Fruit fly (Drosophila melanogaster) whole organism, adult: Measurements from ENCODE around the gene CG17267.

Experiments used
- CG11617 ChIP-seq: fragments of 200-800 bp; sonication (Bioruptor generic); optimal IDR thresholded peaks from 2 replicates; lab custom pipeline; 2017; ENCODE audit warnings: mild to moderate bottlenecking, missing biosample characterization, missing genetic modification reagents, missing genetic modification characterization
- CG12768 ChIP-seq: fragments of 200-800 bp; sonication (Bioruptor generic); optimal IDR thresholded peaks from 2 replicates; lab custom pipeline; 2017; ENCODE audit warnings: missing biosample characterization, missing genetic modification characterization, mild to moderate bottlenecking, moderate library complexity, missing genetic modification reagents
- CG14711 ChIP-seq: fragments of 200-800 bp; sonication (Bioruptor generic); optimal IDR thresholded peaks from 2 replicates; lab custom pipeline; 2018; ENCODE audit warnings: missing biosample characterization, mild to moderate bottlenecking, missing genetic modification characterization, moderate library complexity
- CG1620 ChIP-seq: fragments of 200-800 bp; sonication (Bioruptor generic); optimal IDR thresholded peaks from 2 replicates; lab custom pipeline; 2016; ENCODE audit warnings: missing biosample characterization, missing genetic modification characterization
- CG33017 ChIP-seq: fragments of 200-800 bp; sonication (Bioruptor generic); optimal IDR thresholded peaks from 2 replicates; lab custom pipeline; 2018; ENCODE audit warnings: missing biosample characterization, mild to moderate bottlenecking, missing genetic modification characterization, moderate library complexity
- CG5204 ChIP-seq: fragments of 200-800 bp; sonication (Bioruptor generic); optimal IDR thresholded peaks from 2 replicates; lab custom pipeline; 2016; ENCODE audit warnings: missing biosample characterization, missing genetic modification characterization
- CG7045 ChIP-seq: fragments of 200-800 bp; sonication (Bioruptor generic); optimal IDR thresholded peaks from 2 replicates; lab custom pipeline; 2017; ENCODE audit warnings: missing biosample characterization, mild to moderate bottlenecking, missing genetic modification characterization
- CG7101 ChIP-seq: fragments of 200-800 bp; sonication (Bioruptor generic); optimal IDR thresholded peaks from 2 replicates; lab custom pipeline; 2018; ENCODE audit warnings: missing biosample characterization, mild to moderate bottlenecking, missing genetic modification characterization, moderate library complexity
- Clk ChIP-seq: fragments of 200-800 bp; sonication (Bioruptor generic); optimal IDR thresholded peaks from 2 replicates; lab custom pipeline; 2017; ENCODE audit warnings: missing biosample characterization, missing genetic modification characterization
- Crg-1 ChIP-seq: fragments of 200-800 bp; sonication (Bioruptor generic); optimal IDR thresholded peaks from 2 replicates; lab custom pipeline; 2016; ENCODE audit warnings: missing biosample characterization, missing genetic modification characterization
- Hr96 ChIP-seq: fragments of 200-800 bp; sonication (Bioruptor generic); optimal IDR thresholded peaks from 2 replicates; lab custom pipeline; 2016; ENCODE audit warnings: missing biosample characterization, missing genetic modification characterization
- Mnt ChIP-seq: fragments of 200-800 bp; sonication (Bioruptor generic); optimal IDR thresholded peaks from 2 replicates; lab custom pipeline; 2016; ENCODE audit warnings: missing biosample characterization, mild to moderate bottlenecking, missing genetic modification characterization
- bab1 ChIP-seq: fragments of 200-800 bp; sonication (Bioruptor generic); optimal IDR thresholded peaks from 3 replicates; lab custom pipeline; 2019; ENCODE audit warnings: missing biosample characterization, mild to moderate bottlenecking, missing genetic modification characterization, moderate library complexity
- cic ChIP-seq: fragments of 200-800 bp; sonication (Bioruptor generic); optimal IDR thresholded peaks from 2 replicates; lab custom pipeline; 2017; ENCODE audit warnings: missing biosample characterization, mild to moderate bottlenecking, missing genetic modification characterization, moderate library complexity
- cnc ChIP-seq, 2 experiments: fragments of >200 bp; optimal IDR thresholded peaks; 2 replicates each; lab custom pipeline; 2017
- kay ChIP-seq: fragments of 200-800 bp; sonication (Bioruptor generic); peaks from one replicate; lab custom pipeline; 2016; ENCODE audit warnings: missing biosample characterization, missing genetic modification characterization, borderline replicate concordance
- ovo ChIP-seq: fragments of 200-800 bp; sonication (Bioruptor generic); optimal IDR thresholded peaks from 2 replicates; lab custom pipeline; 2016; ENCODE audit warnings: missing biosample characterization, missing genetic modification characterization
- pad ChIP-seq: fragments of 200-800 bp; sonication (Bioruptor generic); optimal IDR thresholded peaks from 3 replicates; lab custom pipeline; 2017; ENCODE audit warnings: missing biosample characterization, missing genetic modification characterization, mild to moderate bottlenecking, moderate library complexity, missing genetic modification reagents
- tj ChIP-seq: fragments of 200-800 bp; sonication (Bioruptor generic); optimal IDR thresholded peaks from 3 replicates; lab custom pipeline; 2017; ENCODE audit warnings: missing biosample characterization, mild to moderate bottlenecking, missing genetic modification characterization, moderate library complexity
- toe ChIP-seq: fragments of 200-800 bp; sonication (Bioruptor generic); optimal IDR thresholded peaks from 2 replicates; lab custom pipeline; 2016; ENCODE audit warnings: missing biosample characterization, missing genetic modification characterization

CG17267 gene

DNA sequence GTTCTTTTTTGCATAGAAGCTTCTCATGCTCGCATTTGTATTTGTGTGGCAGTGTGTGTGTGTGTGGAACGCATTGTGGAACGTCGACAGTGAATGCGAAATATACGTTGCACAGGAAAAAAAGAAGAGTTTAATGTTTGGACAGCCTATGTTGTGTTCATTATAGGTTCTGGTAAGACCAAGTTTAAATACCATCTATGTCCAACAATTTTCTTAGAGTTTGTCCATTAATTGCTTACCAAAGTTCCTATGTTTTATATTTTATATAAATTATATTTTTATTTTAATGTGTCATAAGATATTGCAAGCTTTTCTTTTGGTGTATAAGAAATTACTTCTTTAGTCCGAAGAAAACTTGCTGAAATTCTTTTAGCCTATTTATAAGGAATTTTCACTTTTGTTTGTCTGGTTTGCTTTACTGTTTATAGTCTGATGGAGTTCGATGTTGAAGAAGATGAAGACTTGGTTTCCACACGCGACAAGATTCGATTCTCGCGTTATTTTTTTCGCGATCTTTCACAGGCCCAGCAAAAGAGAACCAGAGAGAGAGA lies 43.3 kb upstream of the CG17267 start:
- TF ChIP-seq CG11617 (GFP tag; lab: Kevin White, UChicago): peak; percentile 52
- no peak for TF ChIP-seq CG5204 (GFP tag; lab: Kevin White, UChicago)
- TF ChIP-seq bab1: no peak
- TF ChIP-seq Mnt (GFP tag; lab: Kevin White, UChicago): no peak
- peak; percentile 71 for TF ChIP-seq CG7045 (GFP tag; lab: Kevin White, UChicago)
- peak; percentile 76 for TF ChIP-seq CG33017 (tag; lab: Kevin White, UChicago)
- peak; percentile 37 for TF ChIP-seq CG12768 (GFP tag; lab: Kevin White, UChicago)
- peak; percentile 24 for TF ChIP-seq pad (GFP tag; lab: Kevin White, UChicago)
- peak; percentile 76 for TF ChIP-seq CG7101 (tag; lab: Kevin White, UChicago)
- no peak for TF ChIP-seq CG1620 (GFP tag; lab: Kevin White, UChicago)
- TF ChIP-seq tj (GFP tag; lab: Kevin White, UChicago): no peak
- peak; percentile 64 for TF ChIP-seq CG14711
- no peak for TF ChIP-seq toe (GFP tag; lab: Kevin White, UChicago)

DNA sequence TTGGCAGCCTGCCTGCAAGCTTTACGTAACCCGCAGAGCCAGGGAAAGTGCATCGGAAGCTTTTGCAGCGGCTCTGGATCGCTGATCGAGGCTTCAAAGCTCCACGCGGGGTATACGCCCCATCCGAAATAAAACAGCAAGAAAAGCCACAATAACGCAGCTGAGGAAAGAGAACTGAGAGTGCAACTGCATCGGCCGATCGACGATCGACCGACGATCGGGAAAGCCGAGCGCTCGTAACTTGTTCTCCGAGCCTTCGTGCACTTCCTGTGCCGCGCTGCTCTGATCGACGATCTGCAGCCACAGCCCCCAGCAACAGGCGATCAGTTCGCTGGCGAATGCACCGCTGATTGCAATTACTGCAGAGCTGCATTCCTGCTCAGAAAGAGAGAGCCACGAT lies 41.1 kb upstream of the CG17267 start:
- TF ChIP-seq cnc (optimal IDR thresholded peaks at IDR 0.05; lab: Kevin White, UChicago) (no peak), CG7101 (tag; lab: Kevin White, UChicago) (peak; percentile 32), CG11617 (GFP tag; lab: Kevin White, UChicago) (peak; percentile 36), Clk (GFP tag; lab: Kevin White, UChicago) (peak; percentile 49), bab1 (peak; percentile 48), CG14711 (no peak), pad (GFP tag; lab: Kevin White, UChicago) (no peak), toe (GFP tag; lab: Kevin White, UChicago) (peak; percentile 18), CG1620 (GFP tag; lab: Kevin White, UChicago) (peak; percentile 29), ovo (peak; percentile 44), tj (GFP tag; lab: Kevin White, UChicago) (peak; percentile 55), kay (GFP tag; lab: Kevin White, UChicago) (peak; percentile 96), cic (GFP tag; lab: Kevin White, UChicago) (peak; percentile 80), Mnt (GFP tag; lab: Kevin White, UChicago) (peak; percentile 16), CG7045 (GFP tag; lab: Kevin White, UChicago) (no peak), CG5204 (GFP tag; lab: Kevin White, UChicago) (no peak), CG33017 (tag; lab: Kevin White, UChicago) (peak; percentile 65), Hr96 (GFP tag; lab: Kevin White, UChicago) (peak; percentile 18), Crg-1 (no peak), CG12768 (GFP tag; lab: Kevin White, UChicago) (peak; percentile 67)

DNA sequence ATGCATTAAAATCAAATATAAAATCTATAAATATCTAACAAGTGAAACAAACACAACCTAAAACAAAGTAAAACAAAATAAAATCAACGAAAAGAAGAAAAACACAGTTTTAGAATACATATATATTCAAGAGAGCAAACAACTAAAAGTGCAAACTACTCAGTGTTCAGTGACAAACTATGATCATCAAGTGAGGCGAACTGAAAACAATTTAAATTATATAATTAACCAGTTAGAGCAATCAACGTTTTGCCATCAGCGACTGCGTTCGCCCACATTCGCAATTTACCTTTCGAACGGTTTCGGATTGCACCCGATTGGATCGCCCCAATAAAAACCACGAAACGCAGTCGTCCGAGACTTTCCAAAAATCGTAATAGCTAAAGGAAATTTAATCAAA lies 40.6 kb upstream of the CG17267 start:
- TF ChIP-seq kay (GFP tag; lab: Kevin White, UChicago) (peak; percentile 91), CG5204 (GFP tag; lab: Kevin White, UChicago) (no peak)

DNA sequence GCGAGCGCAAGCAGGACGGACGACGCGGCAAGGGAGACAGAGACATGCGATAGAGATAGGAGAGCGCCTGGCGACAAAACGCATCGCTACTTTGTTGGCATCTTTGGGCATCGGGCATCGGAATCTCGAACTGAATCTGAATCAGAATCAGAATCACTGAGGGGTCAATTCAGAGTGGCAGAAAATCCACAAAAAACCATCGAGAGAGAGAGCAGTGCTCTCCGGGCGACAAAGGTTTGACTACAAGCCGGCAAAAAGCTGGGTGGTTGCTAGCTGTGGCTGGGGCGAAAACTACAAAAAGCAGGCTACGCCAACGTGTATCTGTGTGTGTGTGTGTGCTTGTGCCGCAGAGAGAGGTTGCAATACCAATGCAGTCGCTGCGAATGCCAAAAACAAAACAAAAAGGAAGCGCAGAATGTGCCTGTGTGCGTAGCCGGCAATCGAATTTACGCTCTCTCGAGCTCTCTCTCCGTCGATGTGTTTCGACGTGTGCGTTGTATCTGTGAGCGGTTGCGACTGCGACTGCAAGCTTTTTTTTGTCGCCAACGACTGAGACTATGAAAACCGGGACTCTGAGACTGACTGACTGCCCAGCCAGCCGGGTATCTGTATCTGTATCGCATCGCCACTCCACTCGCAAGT lies 39.5 kb upstream of the CG17267 start:
- TF ChIP-seq Crg-1 (peak; percentile 46), CG14711 (peak; percentile 77), pad (GFP tag; lab: Kevin White, UChicago) (peak; percentile 79), Hr96 (GFP tag; lab: Kevin White, UChicago) (peak; percentile 91), CG1620 (GFP tag; lab: Kevin White, UChicago) (peak; percentile 31), CG7101 (tag; lab: Kevin White, UChicago) (peak; percentile 82), Mnt (GFP tag; lab: Kevin White, UChicago) (peak; percentile 93), CG7045 (GFP tag; lab: Kevin White, UChicago) (peak; percentile 95), CG5204 (GFP tag; lab: Kevin White, UChicago) (peak; percentile 77), toe (GFP tag; lab: Kevin White, UChicago) (peak; percentile 96), cic (GFP tag; lab: Kevin White, UChicago) (peak; percentile 100), CG12768 (GFP tag; lab: Kevin White, UChicago) (peak; percentile 99), Clk (GFP tag; lab: Kevin White, UChicago) (peak; percentile 99), ovo (peak; percentile 99), cnc (optimal IDR thresholded peaks at IDR 0.05; lab: Kevin White, UChicago) (no peak), tj (GFP tag; lab: Kevin White, UChicago) (peak; percentile 94), CG33017 (tag; lab: Kevin White, UChicago) (peak; percentile 96), bab1 (peak; percentile 100), CG11617 (GFP tag; lab: Kevin White, UChicago) (peak; percentile 98), kay (GFP tag; lab: Kevin White, UChicago) (peak; percentile 100)

DNA sequence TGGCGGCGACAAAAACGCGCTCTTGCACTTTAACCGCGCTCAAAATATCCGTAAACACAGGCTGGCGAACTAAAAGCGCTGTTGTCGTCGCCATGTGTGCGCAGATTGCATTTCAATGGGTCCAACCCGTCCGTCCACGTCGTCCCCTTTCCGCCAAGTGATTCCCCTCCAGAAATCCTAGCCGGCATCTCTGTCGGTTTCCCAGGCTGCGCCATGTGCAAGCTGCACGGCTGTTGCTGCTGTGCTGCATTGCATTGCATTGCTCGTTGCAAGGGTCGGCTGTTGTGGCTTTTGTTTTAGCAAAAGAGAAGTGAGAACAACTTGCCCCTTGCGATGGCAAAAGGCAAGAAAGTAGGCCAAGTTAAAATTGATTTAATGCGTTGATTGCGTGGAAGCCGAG lies 35.2 kb upstream of the CG17267 start:
- TF ChIP-seq tj (GFP tag; lab: Kevin White, UChicago) (no peak), CG7101 (tag; lab: Kevin White, UChicago) (no peak), Clk (GFP tag; lab: Kevin White, UChicago) (no peak), CG5204 (GFP tag; lab: Kevin White, UChicago) (no peak), CG7045 (GFP tag; lab: Kevin White, UChicago) (no peak), CG33017 (tag; lab: Kevin White, UChicago) (no peak), cnc (optimal IDR thresholded peaks at IDR 0.05; lab: Kevin White, UChicago) (no peak), CG11617 (GFP tag; lab: Kevin White, UChicago) (no peak), Hr96 (GFP tag; lab: Kevin White, UChicago) (no peak), kay (GFP tag; lab: Kevin White, UChicago) (no peak), pad (GFP tag; lab: Kevin White, UChicago) (no peak), ovo (no peak), bab1 (no peak), Mnt (GFP tag; lab: Kevin White, UChicago) (no peak), CG1620 (GFP tag; lab: Kevin White, UChicago) (no peak), Crg-1 (no peak)
